Fruit fly (Drosophila melanogaster) whole organism, pupa: ENCODE results near the gene Dpm2.
A peak's percentile ranks its signal among the peaks of the same experiment; 100 is the strongest.

Experiments used
- CG10348 ChIP-seq: fragments of 200-800 bp; sonication (Bioruptor generic); IDR thresholded peaks from 2 replicates; pipeline ENCODE4 v1.3.6; 2022; ENCODE audit warnings: missing biosample characterization, missing genetic modification characterization
- CG12605 ChIP-seq: fragments of 200-800 bp; sonication (Bioruptor generic); IDR thresholded peaks from 2 replicates; pipeline ENCODE4 v1.3.6; 2022; ENCODE audit warnings: missing biosample characterization, missing genetic modification characterization
- CG13204 ChIP-seq: fragments of 200-800 bp; sonication (Bioruptor generic); optimal IDR thresholded peaks from 2 replicates; lab custom pipeline; 2018; ENCODE audit warnings: missing biosample characterization, mild to moderate bottlenecking, missing genetic modification characterization, moderate library complexity
- CG14655 ChIP-seq: fragments of 200-800 bp; sonication (Bioruptor generic); optimal IDR thresholded peaks from 3 replicates; lab custom pipeline; 2017; ENCODE audit warnings: mild to moderate bottlenecking, missing biosample characterization, missing genetic modification reagents, missing genetic modification characterization
- CG15710 ChIP-seq: fragments of 200-800 bp; sonication (Bioruptor generic); optimal IDR thresholded peaks from 2 replicates; lab custom pipeline; 2018; ENCODE audit warnings: missing biosample characterization, mild to moderate bottlenecking, missing genetic modification characterization, moderate library complexity
- CG17806 ChIP-seq: fragments of 200-800 bp; sonication (Bioruptor generic); optimal IDR thresholded peaks from 2 replicates; lab custom pipeline; 2018; ENCODE audit warnings: missing biosample characterization, mild to moderate bottlenecking, missing genetic modification characterization, moderate library complexity
- CG32121 ChIP-seq: fragments of 200-800 bp; sonication (Bioruptor generic); IDR thresholded peaks from 2 replicates; pipeline ENCODE4 v1.3.6; 2022; ENCODE audit warnings: missing biosample characterization, missing genetic modification characterization
- CG34367 ChIP-seq: fragments of 200-800 bp; sonication (Bioruptor generic); optimal IDR thresholded peaks from 2 replicates; lab custom pipeline; 2018; ENCODE audit warnings: missing biosample characterization, mild to moderate bottlenecking, missing genetic modification characterization
- CG4496 ChIP-seq: fragments of 200-800 bp; sonication (Bioruptor generic); IDR thresholded peaks from 3 replicates; pipeline ENCODE4 v1.3.6; 2022; ENCODE audit warnings: missing biosample characterization, missing genetic modification characterization
- CG8159 ChIP-seq: fragments of 200-800 bp; sonication (Bioruptor generic); optimal IDR thresholded peaks from 3 replicates; lab custom pipeline; 2018; ENCODE audit warnings: missing biosample characterization, mild to moderate bottlenecking, missing genetic modification characterization, moderate library complexity
- CG8301 ChIP-seq: fragments of 200-800 bp; sonication (Bioruptor generic); optimal IDR thresholded peaks from 2 replicates; lab custom pipeline; 2018; ENCODE audit warnings: missing biosample characterization, mild to moderate bottlenecking, missing genetic modification characterization
- CG9948 ChIP-seq: fragments of 200-800 bp; sonication (Bioruptor generic); optimal IDR thresholded peaks from 2 replicates; lab custom pipeline; 2018; ENCODE audit warnings: missing biosample characterization, mild to moderate bottlenecking, missing genetic modification characterization, moderate library complexity
- D1 ChIP-seq: fragments of 200-800 bp; sonication (Bioruptor generic); optimal IDR thresholded peaks from 2 replicates; lab custom pipeline; 2018; ENCODE audit warnings: missing biosample characterization, mild to moderate bottlenecking, missing genetic modification characterization, moderate library complexity
- EcR ChIP-seq: fragments of 200-800 bp; sonication (Bioruptor generic); optimal IDR thresholded peaks from 3 replicates; lab custom pipeline; 2019; ENCODE audit warnings: missing biosample characterization, missing genetic modification characterization, mild to moderate bottlenecking, moderate library complexity, missing genetic modification reagents
- Ets98B ChIP-seq: fragments of 200-800 bp; sonication (Bioruptor generic); IDR thresholded peaks from 2 replicates; pipeline ENCODE4 v1.3.6; 2022; ENCODE audit warnings: missing biosample characterization, missing genetic modification characterization
- Pif1A ChIP-seq: fragments of 200-800 bp; sonication (Bioruptor generic); optimal IDR thresholded peaks from 3 replicates; lab custom pipeline; 2016; ENCODE audit warnings: missing biosample characterization, missing genetic modification characterization
- Pif1B ChIP-seq: fragments of 200-800 bp; sonication (Bioruptor generic); optimal IDR thresholded peaks from 3 replicates; lab custom pipeline; 2016; ENCODE audit warnings: missing biosample characterization, missing genetic modification characterization
- Snoo ChIP-seq: fragments of 200-800 bp; sonication (Bioruptor generic); optimal IDR thresholded peaks from 3 replicates; lab custom pipeline; 2017; ENCODE audit warnings: missing biosample characterization, mild to moderate bottlenecking, missing genetic modification characterization, inconsistent platforms
- fd96Ca ChIP-seq: fragments of 200-800 bp; sonication (Bioruptor generic); IDR thresholded peaks from 3 replicates; pipeline ENCODE4 v1.3.6; 2022; ENCODE audit warnings: missing biosample characterization, missing genetic modification characterization
- gl ChIP-seq: fragments of 200-800 bp; sonication (Bioruptor generic); optimal IDR thresholded peaks from 2 replicates; lab custom pipeline; 2018; ENCODE audit warnings: missing biosample characterization, mild to moderate bottlenecking, missing genetic modification characterization
- rn ChIP-seq: fragments of 200-800 bp; sonication (Bioruptor generic); IDR thresholded peaks from 2 replicates; pipeline ENCODE4 v1.3.6; 2022; ENCODE audit warnings: missing biosample characterization, missing genetic modification characterization

The Dpm2 gene

dm6 chr3L:3303534-3304459, 15.6 kb upstream of the Dpm2 start, which contains the start of gene ZnT63C:
ZnT63C (plus strand) TSS chr3L:3303708.
- peak; percentile 42 for TF ChIP-seq Pif1A
- TF ChIP-seq CG32121 (GFP tag; lab: Robert Waterston, UW) = peak; percentile 54; the same call in 1 of the 2 replicates
- TF ChIP-seq Ets98B (GFP tag; lab: Robert Waterston, UW) = peak; percentile 18; the same call in 1 of the 2 replicates
- peak; percentile 53 for TF ChIP-seq CG8301 (tag; lab: Kevin White, UChicago)
- peak; percentile 60 for TF ChIP-seq CG14655 (GFP tag; lab: Kevin White, UChicago)
- TF ChIP-seq D1 = no peak
- TF ChIP-seq CG15710 (tag; lab: Kevin White, UChicago) = peak; percentile 25
- TF ChIP-seq fd96Ca (GFP tag; lab: Robert Waterston, UW) = 0 out of 3 replicates have a peak, but pooled peaks have one; percentile 26
- peak; percentile 41 for TF ChIP-seq CG12605
- peak; percentile 18 for TF ChIP-seq CG9948 (tag; lab: Kevin White, UChicago)
- peak; percentile 72 for TF ChIP-seq CG4496 (GFP tag; lab: Robert Waterston, UW)
- TF ChIP-seq gl (tag; lab: Kevin White, UChicago) = peak; percentile 71
- TF ChIP-seq CG10348 = no peak
- TF ChIP-seq CG17806 (tag; lab: Kevin White, UChicago) = peak; percentile 38
- TF ChIP-seq CG34367 (tag; lab: Kevin White, UChicago) = no peak
- TF ChIP-seq rn (GFP tag; lab: Robert Waterston, UW) = peak; percentile 42; the same call in 1 of the 2 replicates
- no peak for TF ChIP-seq Pif1B (GFP tag; lab: Kevin White, UChicago)

DNA sequence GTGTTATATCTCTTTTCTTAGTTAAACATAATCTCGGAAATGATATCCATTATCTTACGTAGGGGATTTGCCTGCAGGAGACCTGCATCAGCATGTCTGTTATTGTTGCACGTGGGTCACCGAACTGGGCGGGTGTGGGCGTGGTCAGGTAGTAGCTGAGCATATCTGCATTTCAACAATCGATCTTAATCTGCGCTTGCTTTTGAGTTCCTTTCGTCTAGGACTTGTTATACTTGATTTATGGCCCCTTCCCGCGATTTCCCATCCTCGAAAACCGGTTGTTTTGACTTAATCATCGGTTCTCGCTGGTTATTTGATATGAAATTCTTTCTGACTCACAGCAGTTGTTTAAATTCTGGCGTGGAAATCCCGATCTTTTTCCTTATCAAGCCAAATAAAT, 14.6 kb upstream of the Dpm2 start:
- TF ChIP-seq EcR (GFP tag; lab: Kevin White, UChicago) = peak; percentile 85
- no peak for TF ChIP-seq Ets98B (GFP tag; lab: Robert Waterston, UW)
- TF ChIP-seq, all 21 proteins: peak for 1

dm6 chr3L:3305430-3305829, 13.9 kb upstream of the Dpm2 start:
- TF ChIP-seq EcR (GFP tag; lab: Kevin White, UChicago) (no peak), CG15710 (tag; lab: Kevin White, UChicago) (no peak), CG8301 (tag; lab: Kevin White, UChicago) (no peak), Snoo (tag; lab: Kevin White, UChicago) (no peak), CG9948 (tag; lab: Kevin White, UChicago) (no peak), fd96Ca (GFP tag; lab: Robert Waterston, UW) (no peak), Pif1A (no peak), CG13204 (GFP tag; lab: Kevin White, UChicago) (no peak), rn (GFP tag; lab: Robert Waterston, UW) (no peak), CG17806 (tag; lab: Kevin White, UChicago) (no peak)

- no peak for TF ChIP-seq Ets98B (GFP tag; lab: Robert Waterston, UW)
- no peak for TF ChIP-seq CG12605
- no peak for TF ChIP-seq rn (GFP tag; lab: Robert Waterston, UW)
- TF ChIP-seq CG13204 (GFP tag; lab: Kevin White, UChicago) = no peak
- no peak for TF ChIP-seq CG8301 (tag; lab: Kevin White, UChicago)
- TF ChIP-seq CG34367 (tag; lab: Kevin White, UChicago) = no peak
- TF ChIP-seq CG15710 (tag; lab: Kevin White, UChicago) = no peak
- TF ChIP-seq CG17806 (tag; lab: Kevin White, UChicago) = no peak
- TF ChIP-seq CG14655 (GFP tag; lab: Kevin White, UChicago) = no peak
- TF ChIP-seq CG9948 (tag; lab: Kevin White, UChicago) = no peak
- TF ChIP-seq CG32121 (GFP tag; lab: Robert Waterston, UW) = no peak
- no peak for TF ChIP-seq CG4496 (GFP tag; lab: Robert Waterston, UW)
- TF ChIP-seq Pif1B (GFP tag; lab: Kevin White, UChicago) = no peak
- no peak for TF ChIP-seq D1
- TF ChIP-seq EcR (GFP tag; lab: Kevin White, UChicago) = no peak
- no peak for TF ChIP-seq Snoo (tag; lab: Kevin White, UChicago)
- TF ChIP-seq CG8159 (tag; lab: Kevin White, UChicago) = no peak
- no peak for TF ChIP-seq fd96Ca (GFP tag; lab: Robert Waterston, UW)
- no peak for TF ChIP-seq Pif1A
Measured at dm6 chr3L:3306515-3306914, 12.8 kb upstream of the Dpm2 start.

- no peak for TF ChIP-seq CG13204 (GFP tag; lab: Kevin White, UChicago)
- 0 out of 3 replicates have a peak, but pooled peaks have one; percentile 28 for TF ChIP-seq CG4496 (GFP tag; lab: Robert Waterston, UW)
Measured at dm6 chr3L:3307593-3307992, 11.8 kb upstream of the Dpm2 start.
